In the genomic region with DNA sequence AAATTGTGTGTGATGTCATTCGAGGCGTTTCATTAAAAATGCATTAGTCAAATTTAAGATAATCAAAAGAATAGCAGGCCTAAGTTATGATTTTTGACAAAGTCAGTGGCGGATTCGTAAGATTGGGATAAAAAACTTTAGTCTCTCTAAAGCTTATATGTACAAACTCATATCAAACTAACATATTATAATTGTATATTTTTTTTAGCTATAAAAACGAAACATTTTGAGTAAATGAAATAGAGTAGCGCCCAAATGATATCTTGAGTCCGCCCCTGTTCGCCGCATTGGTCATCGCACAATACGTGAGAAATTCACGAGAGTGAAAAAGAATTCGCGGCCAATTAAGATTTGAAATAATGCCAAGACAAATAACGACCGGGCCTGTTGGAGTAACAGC, we compare ENCODE assay signal across 1 fruit fly cellular context.
A peak's percentile ranks its signal among the peaks of the same experiment; 100 is the strongest.
TF ChIP-seq lines count a peak whose summit lies in the region.

No protein-coding gene starts in this region.

TF ChIP-seq in whole organism, embryonic, 481 proteins besides CTCF, POLR2A, EP300 and RAD21 (continued from another document):
- no peak for TF ChIP-seq Spps (tag; optimal IDR thresholded peaks at IDR 0.05; lab: Kevin White, UChicago)
- TF ChIP-seq pum (GFP tag; optimal IDR thresholded peaks at IDR 0.05; lab: Kevin White, UChicago) = no peak
- no peak for TF ChIP-seq otp (GFP tag; IDR thresholded peaks at IDR 0.05; lab: Robert Waterston, UW)
- no peak for TF ChIP-seq dan (GFP tag; IDR thresholded peaks at IDR 0.05; lab: Robert Waterston, UW)
- TF ChIP-seq CG10565 (GFP tag; optimal IDR thresholded peaks at IDR 0.05; lab: Kevin White, UChicago) = no peak
- TF ChIP-seq row (GFP tag; IDR thresholded peaks at IDR 0.05; lab: Robert Waterston, UW) = peak; percentile 73
- no peak for TF ChIP-seq dati (GFP tag; IDR thresholded peaks at IDR 0.05; lab: Robert Waterston, UW)
- peak; percentile 24 for TF ChIP-seq tio (GFP tag; optimal IDR thresholded peaks at IDR 0.05; lab: Kevin White, UChicago)
- TF ChIP-seq CG33557 (GFP tag; optimal IDR thresholded peaks at IDR 0.05; lab: Kevin White, UChicago) = no peak
- no peak for TF ChIP-seq Dip3 (GFP tag; optimal IDR thresholded peaks at IDR 0.05; lab: Kevin White, UChicago)
- no peak for TF ChIP-seq CG7786 (GFP tag; optimal IDR thresholded peaks at IDR 0.05; lab: Kevin White, UChicago)
- TF ChIP-seq kni (GFP tag; optimal IDR thresholded peaks at IDR 0.05; lab: Kevin White, UChicago) = no peak
- TF ChIP-seq CG18476 (GFP tag; optimal IDR thresholded peaks at IDR 0.05; lab: Kevin White, UChicago) = no peak
- no peak for TF ChIP-seq zen2 (GFP tag; IDR thresholded peaks at IDR 0.05; lab: Robert Waterston, UW; ENCODE audit: partially characterized antibody)
- peak; percentile 14 for TF ChIP-seq Hsf (GFP tag; optimal IDR thresholded peaks at IDR 0.05; lab: Kevin White, UChicago)
- peak; percentile 68 for TF ChIP-seq CG31224 (GFP tag; IDR thresholded peaks at IDR 0.05; lab: Robert Waterston, UW)
- 0 out of 2 replicates have a peak, but pooled peaks have one; percentile 8 for TF ChIP-seq danr (GFP tag; IDR thresholded peaks at IDR 0.05; lab: Robert Waterston, UW)
- TF ChIP-seq klu (GFP tag; IDR thresholded peaks at IDR 0.05; lab: Robert Waterston, UW) = peak; percentile 28; the same call in 1 of the 2 replicates
- peak; percentile 69 for TF ChIP-seq CG14441 (GFP tag; IDR thresholded peaks at IDR 0.05; lab: Robert Waterston, UW)
- TF ChIP-seq CG14710 (tag; optimal IDR thresholded peaks at IDR 0.05; lab: Kevin White, UChicago) = no peak
- no peak for TF ChIP-seq CG4360 (GFP tag; IDR thresholded peaks at IDR 0.05; lab: Robert Waterston, UW)
- peak; percentile 67 for TF ChIP-seq lab (GFP tag; optimal IDR thresholded peaks at IDR 0.05; lab: Kevin White, UChicago)
- TF ChIP-seq Dref (GFP tag; IDR thresholded peaks at IDR 0.05; lab: Robert Waterston, UW) = no peak
- TF ChIP-seq BtbVII (GFP tag; optimal IDR thresholded peaks at IDR 0.05; lab: Kevin White, UChicago) = peak; percentile 3
- TF ChIP-seq zfh2 (GFP tag; optimal IDR thresholded peaks at IDR 0.05; lab: Kevin White, UChicago) = peak; percentile 7
- TF ChIP-seq Hr39 (optimal IDR thresholded peaks at IDR 0.05; lab: Kevin White, UChicago) = no peak
- no peak for TF ChIP-seq yki (optimal IDR thresholded peaks at IDR 0.05; lab: Kevin White, UChicago)
- TF ChIP-seq CG12104 (GFP tag; optimal IDR thresholded peaks at IDR 0.05; lab: Kevin White, UChicago) = no peak
- no peak for TF ChIP-seq Six4 (GFP tag; optimal IDR thresholded peaks at IDR 0.05; lab: Kevin White, UChicago)
- peak; percentile 49; the same call in 1 of the 3 replicates for TF ChIP-seq CG11093 (GFP tag; IDR thresholded peaks at IDR 0.05; lab: Robert Waterston, UW)
- no peak for TF ChIP-seq Tbp (GFP tag; optimal IDR thresholded peaks at IDR 0.05; lab: Kevin White, UChicago)
- peak; percentile 72 for TF ChIP-seq CG34422 (GFP tag; IDR thresholded peaks at IDR 0.05; lab: Robert Waterston, UW)
- peak; percentile 62; the same call in 1 of the 2 replicates for TF ChIP-seq CG6689 (GFP tag; IDR thresholded peaks at IDR 0.05; lab: Robert Waterston, UW)
- TF ChIP-seq Deaf1 (tag; optimal IDR thresholded peaks at IDR 0.05; lab: Kevin White, UChicago) = peak; percentile 13
- TF ChIP-seq Eip74EF (GFP tag; optimal IDR thresholded peaks at IDR 0.05; lab: Kevin White, UChicago) = no peak
- no peak for TF ChIP-seq maf-S (GFP tag; optimal IDR thresholded peaks at IDR 0.05; lab: Kevin White, UChicago)
- TF ChIP-seq da (GFP tag; optimal IDR thresholded peaks at IDR 0.05; lab: Kevin White, UChicago) = no peak
- 0 out of 2 replicates have a peak, but pooled peaks have one; percentile 38 for TF ChIP-seq seq (GFP tag; IDR thresholded peaks at IDR 0.05; lab: Robert Waterston, UW)
- no peak for TF ChIP-seq pb (GFP tag; optimal IDR thresholded peaks at IDR 0.05; lab: Kevin White, UChicago)
- TF ChIP-seq Adf1 (GFP tag; IDR thresholded peaks at IDR 0.05; lab: Robert Waterston, UW) = no peak
- no peak for TF ChIP-seq crp (GFP tag; optimal IDR thresholded peaks at IDR 0.05; lab: Kevin White, UChicago)
- TF ChIP-seq CG12391 (tag; optimal IDR thresholded peaks at IDR 0.05; lab: Kevin White, UChicago) = no peak
- peak; percentile 78 for TF ChIP-seq sob (GFP tag; IDR thresholded peaks at IDR 0.05; lab: Robert Waterston, UW)
- no peak for TF ChIP-seq Doc3 (GFP tag; IDR thresholded peaks at IDR 0.05; lab: Robert Waterston, UW; ENCODE audit: partially characterized antibody)
- peak; percentile 60 for TF ChIP-seq NfI (GFP tag; optimal IDR thresholded peaks at IDR 0.05; lab: Kevin White, UChicago)
- no peak for TF ChIP-seq YL-1 (GFP tag; optimal IDR thresholded peaks at IDR 0.05; lab: Kevin White, UChicago)
- peak; percentile 22 for TF ChIP-seq Fer2 (tag; optimal IDR thresholded peaks at IDR 0.05; lab: Kevin White, UChicago)
- no peak for TF ChIP-seq aop (GFP tag; IDR thresholded peaks at IDR 0.05; lab: Robert Waterston, UW)
- TF ChIP-seq psq (GFP tag; optimal IDR thresholded peaks at IDR 0.05; lab: Kevin White, UChicago) = no peak
- no peak for TF ChIP-seq CG4282 (GFP tag; optimal IDR thresholded peaks at IDR 0.05; lab: Kevin White, UChicago)
- TF ChIP-seq vvl (GFP tag; IDR thresholded peaks at IDR 0.05; lab: Robert Waterston, UW) = peak; percentile 56
- TF ChIP-seq CG4328 (GFP tag; optimal IDR thresholded peaks at IDR 0.05; lab: Kevin White, UChicago) = no peak
- no peak for TF ChIP-seq repo (GFP tag; optimal IDR thresholded peaks at IDR 0.05; lab: Kevin White, UChicago)
- TF ChIP-seq disco-r (GFP tag; optimal IDR thresholded peaks at IDR 0.05; lab: Kevin White, UChicago) = no peak
- TF ChIP-seq vnd (GFP tag; IDR thresholded peaks at IDR 0.05; lab: Robert Waterston, UW; ENCODE audit: partially characterized antibody) = no peak
- no peak for TF ChIP-seq NK7.1 (GFP tag; optimal IDR thresholded peaks at IDR 0.05; lab: Kevin White, UChicago)
- no peak for TF ChIP-seq CG9727 (GFP tag; optimal IDR thresholded peaks at IDR 0.05; lab: Kevin White, UChicago)
- TF ChIP-seq Vsx1 (GFP tag; optimal IDR thresholded peaks at IDR 0.05; lab: Kevin White, UChicago) = no peak
- no peak for TF ChIP-seq CG7745 (tag; optimal IDR thresholded peaks at IDR 0.05; lab: Kevin White, UChicago)
- TF ChIP-seq CG32772 (GFP tag; IDR thresholded peaks at IDR 0.05; lab: Robert Waterston, UW) = no peak; the same call in none of the 2 replicates
- TF ChIP-seq HLH54F (GFP tag; optimal IDR thresholded peaks at IDR 0.05; lab: Kevin White, UChicago) = no peak
- TF ChIP-seq usp (GFP tag; optimal IDR thresholded peaks at IDR 0.05; lab: Kevin White, UChicago) = no peak
- TF ChIP-seq wdn (GFP tag; IDR thresholded peaks at IDR 0.05; lab: Robert Waterston, UW) = 0 out of 2 replicates have a peak, but pooled peaks have one; percentile 12
- TF ChIP-seq cg (GFP tag; optimal IDR thresholded peaks at IDR 0.05; lab: Kevin White, UChicago) = no peak
- no peak for TF ChIP-seq CG16779 (GFP tag; IDR thresholded peaks at IDR 0.05; lab: Robert Waterston, UW)
- no peak for TF ChIP-seq Bgb (GFP tag; IDR thresholded peaks at IDR 0.05; lab: Robert Waterston, UW; ENCODE audit: partially characterized antibody)
- no peak for TF ChIP-seq hb (GFP tag; IDR thresholded peaks at IDR 0.05; lab: Robert Waterston, UW; ENCODE audit: partially characterized antibody)
- peak; percentile 75 for TF ChIP-seq CG9932 (GFP tag; IDR thresholded peaks at IDR 0.05; lab: Robert Waterston, UW)
- TF ChIP-seq cwo (GFP tag; optimal IDR thresholded peaks at IDR 0.05; lab: Kevin White, UChicago) = peak; percentile 37
- TF ChIP-seq abd-A (tag; optimal IDR thresholded peaks at IDR 0.05; lab: Kevin White, UChicago) = no peak
- peak; percentile 57; the same call in 1 of the 4 replicates for TF ChIP-seq Gug (GFP tag; IDR thresholded peaks at IDR 0.05; lab: Robert Waterston, UW)
- TF ChIP-seq Blimp-1 (GFP tag; optimal IDR thresholded peaks at IDR 0.05; lab: Kevin White, UChicago) = peak; percentile 57
- TF ChIP-seq NC2α (GFP tag; optimal IDR thresholded peaks at IDR 0.05; lab: Kevin White, UChicago) = no peak
- no peak for TF ChIP-seq pan (optimal IDR thresholded peaks at IDR 0.05; lab: Kevin White, UChicago)
- TF ChIP-seq pan (GFP tag; optimal IDR thresholded peaks at IDR 0.05 in 1 of 2, IDR thresholded peaks at IDR 0.05 in 1 of 2) = peak in 1 of 2 experiments; percentile 61
- TF ChIP-seq onecut (GFP tag; IDR thresholded peaks at IDR 0.05; lab: Robert Waterston, UW) = 0 out of 2 replicates have a peak, but pooled peaks have one; percentile 8
- no peak for TF ChIP-seq CG1233 (GFP tag; optimal IDR thresholded peaks at IDR 0.05; lab: Kevin White, UChicago)
- no peak for TF ChIP-seq CG8944 (GFP tag; optimal IDR thresholded peaks at IDR 0.05; lab: Kevin White, UChicago)
- TF ChIP-seq gcm (GFP tag; optimal IDR thresholded peaks at IDR 0.05; lab: Kevin White, UChicago) = no peak
- no peak for TF ChIP-seq Camta (GFP tag; optimal IDR thresholded peaks at IDR 0.05; lab: Kevin White, UChicago)
- TF ChIP-seq CG7556 (GFP tag; optimal IDR thresholded peaks at IDR 0.05; lab: Kevin White, UChicago) = peak; percentile 18
- no peak for TF ChIP-seq Mad (GFP tag; optimal IDR thresholded peaks at IDR 0.05; lab: Kevin White, UChicago)
- no peak for TF ChIP-seq tup (GFP tag; optimal IDR thresholded peaks at IDR 0.05; lab: Kevin White, UChicago)
- peak; percentile 65 for TF ChIP-seq H2.0 (GFP tag; IDR thresholded peaks at IDR 0.05; lab: Robert Waterston, UW)
- TF ChIP-seq CG13296 (GFP tag; optimal IDR thresholded peaks at IDR 0.05; lab: Kevin White, UChicago) = peak; percentile 61
- no peak for TF ChIP-seq CG12071 (GFP tag; optimal IDR thresholded peaks at IDR 0.05; lab: Kevin White, UChicago)
